Fruit fly (Drosophila melanogaster): ENCODE data around the gene CG7600.

DNA sequence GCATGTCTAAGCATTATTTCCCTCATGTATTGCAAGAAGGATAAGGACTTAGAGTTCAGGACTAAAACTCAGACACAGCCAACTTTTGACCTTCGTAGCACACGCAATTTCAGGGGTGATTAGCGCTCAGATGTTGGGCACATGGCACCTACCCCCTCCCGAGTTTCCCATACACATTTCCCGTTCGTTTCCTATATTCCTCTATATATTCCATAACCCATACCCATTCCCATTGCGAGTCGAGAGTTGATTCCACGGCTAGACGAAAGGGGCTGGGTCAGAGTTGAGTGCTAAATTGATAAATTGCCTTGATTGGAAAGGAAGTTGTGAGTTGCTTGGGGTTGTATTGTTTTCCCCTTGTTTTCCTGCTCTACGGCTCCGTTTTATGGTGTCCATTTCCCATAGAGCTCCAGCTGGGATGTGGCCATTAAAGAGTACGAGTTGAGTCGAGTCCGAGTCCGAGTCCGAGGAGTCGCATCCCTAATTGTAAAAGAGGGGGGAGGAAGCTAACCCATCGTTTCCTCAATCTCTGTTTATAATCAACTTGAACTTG lies 33.5 kb downstream of the CG7600 start:
- TF ChIP-seq CG8478 (optimal IDR thresholded peaks at IDR 0.05): no peak
- TF ChIP-seq CTCF (optimal IDR thresholded peaks at IDR 0.05): no peak
